Worm (Caenorhabditis elegans) whole organism, mixed stage, embryonic: ENCODE measurements around the gene syx-2.

ENCODE experiments used
- flh-1 ChIP-seq: fragments of 200-800 bp; sonication (Bioruptor generic); optimal IDR thresholded peaks from 2 replicates; lab custom pipeline; 2018; ENCODE audit warnings: mild to moderate bottlenecking, missing genetic modification characterization, moderate library complexity, missing compliant biosample characterization
- lin-32 ChIP-seq: fragments of 200-800 bp; sonication (Bioruptor generic); optimal IDR thresholded peaks from 2 replicates; lab custom pipeline; 2018; ENCODE audit warnings: mild to moderate bottlenecking, missing genetic modification characterization, missing compliant biosample characterization

DNA sequence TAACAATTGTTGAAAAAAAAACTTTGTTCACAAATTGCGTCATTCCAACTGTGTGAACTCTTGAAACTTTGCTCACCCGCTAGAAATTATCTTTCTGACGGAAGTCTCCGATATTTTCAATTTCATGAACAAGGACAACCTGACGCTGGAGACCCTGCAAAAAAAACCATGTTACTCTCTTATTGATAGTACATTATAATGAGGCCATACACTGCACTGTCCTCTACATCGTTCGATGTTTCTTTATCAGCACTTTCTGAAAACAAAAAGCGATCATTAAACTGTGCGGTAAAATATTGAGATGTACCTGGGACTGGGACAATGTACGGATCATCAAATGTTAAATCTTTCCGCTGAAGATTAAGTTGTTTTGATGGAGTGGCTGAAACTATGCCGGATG, 43.6 kb downstream of the syx-2 start:
- TF ChIP-seq lin-32 (no peak), flh-1 (GFP tag; lab: Kevin White, UChicago) (no peak)
